Worm (Caenorhabditis elegans): ENCODE results near the gene thoc-1.

DNA sequence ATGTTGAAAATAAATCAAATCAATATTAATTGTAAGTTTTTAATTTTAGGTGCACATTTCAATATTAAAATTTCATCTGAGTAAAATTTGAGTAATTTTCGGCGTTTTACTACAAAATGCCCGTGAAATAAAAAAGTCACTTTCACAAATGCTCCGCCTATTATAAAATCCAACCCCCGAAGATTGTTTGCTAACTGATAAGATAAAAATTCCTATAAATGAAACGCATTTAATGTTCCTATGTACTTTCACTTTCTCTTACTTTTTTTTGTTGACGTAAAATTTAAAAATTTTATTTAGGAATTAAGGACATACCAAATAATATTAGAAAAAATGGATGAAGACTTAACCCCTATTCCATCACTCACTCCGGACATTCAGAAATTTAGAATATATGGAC lies 43.5 kb upstream of the thoc-1 start, which contains the start of gene sdz-24:
- TF ChIP-seq dao-5 (tag; optimal IDR thresholded peaks at IDR 0.05) (no peak), him-1 (tag; optimal IDR thresholded peaks at IDR 0.05) (no peak), W03F9.2 (tag; optimal IDR thresholded peaks at IDR 0.05) (no peak)
